Worm (Caenorhabditis elegans) whole organism, midembryonic: ENCODE measurements around the gene gpr-2.
A peak's percentile ranks its signal among the peaks of the same experiment; 100 is the strongest.
"Not testable (repeated sequence)": the region's sequence is repeated elsewhere in the genome, so short reads cannot be mapped to it uniquely, and the experiment has no call there.

Experiments
- T22C8.4 ChIP-seq: fragments of 200-800 bp; sonication (Bioruptor generic); IDR thresholded peaks from 2 replicates; pipeline ENCODE4 v1.3.6; 2022; ENCODE audit warnings: missing genetic modification characterization, missing compliant biosample characterization
- cog-1 ChIP-seq: sonication (generic microtip); optimal IDR thresholded peaks from 2 replicates; lab custom pipeline; 2016; ENCODE audit warnings: missing genetic modification characterization, missing compliant biosample characterization
- flt-1 ChIP-seq: fragments of 200-800 bp; sonication (Bioruptor generic); IDR thresholded peaks from 2 replicates; pipeline ENCODE4 v1.3.6; 2022; ENCODE audit warnings: missing genetic modification characterization, missing compliant biosample characterization
- klf-2 ChIP-seq: fragments of 200-800 bp; sonication (Bioruptor generic); conservative IDR thresholded peaks from 2 replicates; pipeline ENCODE4 v1.3.6; 2022; ENCODE audit warnings: missing genetic modification reagents, missing genetic modification characterization, missing compliant biosample characterization
- med-1 ChIP-seq: sonication (generic microtip); optimal IDR thresholded peaks from 2 replicates; lab custom pipeline; 2017; ENCODE audit warnings: missing genetic modification characterization, mild to moderate bottlenecking, missing compliant biosample characterization, antibody characterized with exemption, missing genetic modification reagents; ENCODE audit not compliant: insufficient read depth
- ref-1 ChIP-seq: fragments of 200-800 bp; sonication (Bioruptor generic); conservative IDR thresholded peaks from 2 replicates; pipeline ENCODE4 v1.3.6; 2022; ENCODE audit warnings: missing genetic modification reagents, missing genetic modification characterization, missing compliant biosample characterization
- tab-1 ChIP-seq: fragments of 200-800 bp; sonication (Bioruptor generic); IDR thresholded peaks from 2 replicates; pipeline ENCODE4 v1.3.6; 2022; ENCODE audit warnings: missing genetic modification characterization, missing compliant biosample characterization
- ztf-23 ChIP-seq: fragments of 200-800 bp; sonication (Bioruptor generic); IDR thresholded peaks from 2 replicates; pipeline ENCODE4 v1.3.6; 2022; ENCODE audit warnings: missing genetic modification reagents, missing genetic modification characterization, missing compliant biosample characterization
- ztf-29 ChIP-seq: fragments of 200-800 bp; sonication (Bioruptor generic); IDR thresholded peaks from 2 replicates; pipeline ENCODE4 v1.3.6; 2022; ENCODE audit warnings: missing genetic modification reagents, missing genetic modification characterization, missing compliant biosample characterization

The gpr-2 gene

DNA sequence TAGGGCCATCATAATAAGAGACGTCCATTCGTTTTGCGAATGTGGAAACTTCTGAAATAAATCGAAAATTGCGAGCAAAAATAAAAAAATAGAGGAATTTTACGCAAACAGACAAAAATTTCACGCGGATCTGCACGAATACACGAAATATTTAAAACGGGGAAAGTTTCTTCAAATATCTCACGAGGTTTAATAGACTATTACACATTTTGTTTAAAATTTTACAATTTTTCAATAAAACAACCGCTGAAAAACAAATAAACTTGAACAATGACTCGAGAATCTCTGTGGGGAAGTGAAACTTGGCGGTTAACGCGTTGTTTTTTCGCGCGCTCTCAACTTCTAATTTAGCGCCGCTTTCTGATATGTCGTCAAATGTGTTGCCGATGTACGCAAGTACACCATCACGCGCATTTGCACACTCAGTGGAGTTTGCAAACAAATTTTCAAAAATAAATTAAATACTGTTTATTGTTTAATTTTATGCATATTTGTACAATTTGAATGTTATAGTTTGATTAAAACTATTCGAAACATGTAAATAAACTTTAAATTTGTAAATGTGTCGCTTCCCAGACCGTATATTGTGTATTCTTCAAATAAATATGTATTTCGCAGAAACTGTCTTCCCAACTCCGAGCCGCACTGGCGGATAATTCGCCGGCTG, at the start of gene gpr-2, which contains the start of gene rgr-1:
TSS of gene gpr-2 (minus strand) at position 51 of the 667 bp plus-strand sequence.
TSS of gene rgr-1 (plus strand) at position 617 of the 667 bp plus-strand sequence.
- TF ChIP-seq cog-1 (tag; lab: Kevin White, UChicago) (no peak), ztf-29 (GFP tag; lab: Robert Waterston, UW) (no peak), med-1 (no peak), ref-1 (GFP tag; lab: Robert Waterston, UW) (no peak), ztf-23 (GFP tag; lab: Robert Waterston, UW) (no peak), tab-1 (GFP tag; lab: Robert Waterston, UW) (no peak), klf-2 (GFP tag; lab: Robert Waterston, UW) (no peak), T22C8.4 (GFP tag; lab: Robert Waterston, UW) (no peak)

DNA sequence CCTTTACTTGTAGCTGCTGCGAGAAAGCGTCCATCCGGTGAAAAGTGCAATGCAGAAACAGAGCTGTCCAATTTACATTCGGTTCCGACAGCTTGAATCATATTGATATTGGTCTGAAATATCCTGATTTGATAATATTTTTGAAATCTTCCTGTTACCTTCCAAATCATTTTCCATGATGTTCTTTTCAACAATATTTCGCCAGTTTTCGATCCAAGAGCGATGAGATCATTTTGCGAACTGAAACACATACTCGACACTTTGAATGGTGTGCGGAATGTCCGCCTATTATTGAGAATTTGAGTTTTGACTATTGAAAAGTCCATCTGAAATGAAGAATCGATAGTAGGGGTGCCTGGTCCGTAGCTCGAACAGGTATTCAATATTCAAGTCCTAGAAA, 48.2 kb upstream of the gpr-2 start, which contains the start of gene emb-30:
TSS of gene emb-30 (minus strand) at position 328 of the 400 bp plus-strand sequence.
- no peak for TF ChIP-seq ztf-29 (GFP tag; lab: Robert Waterston, UW)
- 0 out of 2 replicates have a peak, but pooled peaks have one; percentile 13 for TF ChIP-seq flt-1

DNA sequence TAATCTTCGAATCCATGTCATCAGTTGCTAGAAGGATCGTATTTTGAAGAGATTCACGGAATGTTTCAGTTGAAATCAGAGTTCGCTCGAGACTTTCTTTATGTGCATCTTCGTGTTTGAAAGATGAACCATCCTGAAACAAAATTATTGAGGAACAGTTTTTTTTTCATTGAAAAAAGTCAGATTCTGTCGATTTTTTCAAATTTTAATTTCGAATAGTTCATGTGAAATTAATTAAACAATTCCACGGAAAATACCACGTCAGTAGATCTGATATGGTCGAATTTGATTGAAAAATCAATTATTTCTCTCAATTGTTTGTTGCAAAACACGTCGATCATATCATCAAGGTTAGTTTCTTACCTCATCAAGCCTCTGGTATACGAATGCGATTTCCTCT, 46.4 kb upstream of the gpr-2 start, which contains the start of gene F54C8.1:
TSS of gene F54C8.1 (plus strand) at position 301 of the 400 bp plus-strand sequence.
- no peak for TF ChIP-seq ztf-29 (GFP tag; lab: Robert Waterston, UW)
- TF ChIP-seq ref-1 (GFP tag; lab: Robert Waterston, UW), result no peak
- no peak for TF ChIP-seq T22C8.4 (GFP tag; lab: Robert Waterston, UW)
- TF ChIP-seq tab-1 (GFP tag; lab: Robert Waterston, UW), result no peak
- no peak for TF ChIP-seq klf-2 (GFP tag; lab: Robert Waterston, UW)
- TF ChIP-seq cog-1 (tag; lab: Kevin White, UChicago), result no peak
- no peak for TF ChIP-seq ztf-23 (GFP tag; lab: Robert Waterston, UW)
- no peak for TF ChIP-seq flt-1
- no peak for TF ChIP-seq med-1

DNA sequence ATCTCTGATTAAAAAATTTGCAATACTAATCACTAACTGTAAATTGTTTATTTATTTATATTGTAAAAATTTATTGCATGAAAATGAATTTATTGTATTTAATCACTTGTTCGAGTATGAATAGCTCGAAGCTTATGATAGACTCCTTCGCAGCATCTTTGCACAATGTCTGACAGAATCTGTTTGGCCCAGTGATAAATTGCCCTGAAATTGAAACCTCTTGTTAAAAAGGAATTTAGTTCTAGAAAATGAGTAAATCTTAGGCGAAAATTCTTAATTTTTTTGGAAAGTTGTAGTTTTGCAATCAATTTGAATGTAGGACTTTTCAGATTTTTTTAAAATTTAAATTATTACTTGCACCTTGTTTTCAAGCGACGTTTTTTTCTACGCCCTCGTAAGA, 42.0 kb upstream of the gpr-2 start:
- TF ChIP-seq tab-1 (GFP tag; lab: Robert Waterston, UW), result no peak

DNA sequence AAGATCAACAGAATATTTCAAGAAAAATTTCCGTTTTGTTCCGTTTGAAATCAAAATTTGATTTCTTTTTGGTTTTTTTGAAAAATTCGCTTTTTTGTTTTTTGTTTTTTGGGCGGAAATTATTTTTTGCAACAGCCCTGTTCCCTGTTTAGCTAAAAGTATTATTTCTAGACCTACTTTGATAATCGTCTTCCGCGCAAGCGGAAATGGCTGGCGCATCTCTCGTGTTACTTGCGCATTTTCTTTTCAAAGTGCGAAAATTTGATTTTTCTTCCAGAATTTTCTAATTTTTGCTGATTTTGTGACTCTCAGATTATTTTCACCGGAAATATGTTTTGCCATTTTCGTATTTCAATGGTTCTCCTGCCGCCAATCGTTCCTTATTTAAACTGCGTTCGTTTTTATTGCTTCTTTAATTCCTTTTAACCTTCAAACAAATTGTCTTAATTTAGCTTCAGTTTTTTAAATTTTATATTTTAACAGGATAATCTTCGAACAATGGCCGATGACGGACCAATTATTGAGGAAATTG, 40.7 kb upstream of the gpr-2 start, which contains the start of gene cpar-1:
TSS of gene cpar-1 (plus strand) at position 482 of the 532 bp plus-strand sequence.
- TF ChIP-seq klf-2 (GFP tag; lab: Robert Waterston, UW) (no peak), med-1 (no peak), cog-1 (tag; lab: Kevin White, UChicago) (no peak), T22C8.4 (GFP tag; lab: Robert Waterston, UW) (no peak), flt-1 (no peak), ztf-29 (GFP tag; lab: Robert Waterston, UW) (no peak), ztf-23 (GFP tag; lab: Robert Waterston, UW) (no peak), ref-1 (GFP tag; lab: Robert Waterston, UW) (no peak), tab-1 (GFP tag; lab: Robert Waterston, UW) (no peak)

DNA sequence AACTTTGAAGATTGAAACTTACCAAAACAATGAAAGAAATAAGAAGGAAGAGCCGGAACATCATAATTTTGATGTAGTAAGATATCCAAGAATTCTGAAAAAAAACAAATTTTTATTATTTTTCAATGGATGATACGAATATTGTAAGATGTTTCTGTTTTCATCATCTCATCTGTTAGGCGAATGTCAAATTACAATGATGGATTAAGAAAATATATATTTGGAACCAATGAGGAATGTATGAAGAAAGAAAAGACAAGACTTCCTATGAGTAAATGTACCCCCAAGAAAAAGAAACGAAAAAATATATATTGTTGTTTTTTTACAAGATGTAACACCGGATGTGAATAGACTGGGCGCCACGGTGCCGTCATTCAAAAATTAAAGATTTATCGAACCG, 33.3 kb upstream of the gpr-2 start, which contains the start of gene T26G10.5:
TSS of gene T26G10.5 (minus strand) at position 101 of the 400 bp plus-strand sequence.
- TF ChIP-seq cog-1 (tag; lab: Kevin White, UChicago) (no peak), flt-1 (no peak), klf-2 (GFP tag; lab: Robert Waterston, UW) (no peak), ref-1 (GFP tag; lab: Robert Waterston, UW) (no peak), ztf-29 (GFP tag; lab: Robert Waterston, UW) (no peak), ztf-23 (GFP tag; lab: Robert Waterston, UW) (no peak), med-1 (no peak), T22C8.4 (GFP tag; lab: Robert Waterston, UW) (no peak), tab-1 (GFP tag; lab: Robert Waterston, UW) (no peak)

DNA sequence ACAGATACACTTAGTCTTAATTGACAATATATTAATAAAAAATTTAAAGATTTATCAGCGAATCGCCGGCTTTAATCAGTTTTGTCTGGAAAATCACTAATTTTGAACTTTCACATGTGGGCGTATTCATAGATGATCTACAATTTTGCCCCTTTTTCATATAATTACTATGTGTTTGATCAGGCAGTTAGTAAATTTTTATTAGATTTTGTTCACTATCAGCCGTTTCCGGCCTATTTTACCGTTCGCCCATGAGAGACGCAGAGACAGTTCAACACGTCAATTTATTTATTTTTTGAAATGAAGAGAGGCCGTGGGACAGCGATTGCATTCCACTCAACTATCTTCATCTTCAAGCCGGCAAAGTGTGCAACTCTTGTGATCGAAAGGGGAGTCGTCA, 27.3 kb upstream of the gpr-2 start, which contains the start of gene T26G10.4:
TSS of gene T26G10.4 (plus strand) at position 301 of the 400 bp plus-strand sequence.
- not testable (repeated sequence) for TF ChIP-seq ztf-29, ref-1, tab-1 (GFP tag; lab: Robert Waterston, UW)

DNA sequence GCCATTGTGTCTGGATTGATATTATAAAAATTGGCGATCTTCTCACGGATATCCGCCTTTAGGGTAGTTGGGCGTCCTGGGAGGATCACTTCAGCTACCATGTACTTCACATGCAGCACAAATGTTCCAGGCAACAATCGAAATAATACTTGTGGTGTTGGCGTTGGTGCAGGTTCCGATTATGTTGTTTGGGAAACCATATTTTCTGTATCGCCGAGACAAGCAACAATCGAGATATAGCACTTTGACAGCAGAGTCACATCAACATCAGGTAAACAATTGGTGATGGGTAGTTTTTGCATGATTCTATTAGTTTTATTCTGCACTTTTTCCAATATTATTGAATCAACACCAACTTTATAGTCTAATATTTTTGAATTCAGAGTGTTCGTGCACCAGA, 20.4 kb upstream of the gpr-2 start, which contains the start of gene T26G10.3:
TSS of gene T26G10.3 (minus strand) at position 101 of the 400 bp plus-strand sequence.
- TF ChIP-seq ref-1 (GFP tag; lab: Robert Waterston, UW) (no peak), tab-1 (GFP tag; lab: Robert Waterston, UW) (no peak), klf-2 (GFP tag; lab: Robert Waterston, UW) (no peak), ztf-29 (GFP tag; lab: Robert Waterston, UW) (no peak), med-1 (no peak), T22C8.4 (GFP tag; lab: Robert Waterston, UW) (no peak), cog-1 (tag; lab: Kevin White, UChicago) (no peak)

DNA sequence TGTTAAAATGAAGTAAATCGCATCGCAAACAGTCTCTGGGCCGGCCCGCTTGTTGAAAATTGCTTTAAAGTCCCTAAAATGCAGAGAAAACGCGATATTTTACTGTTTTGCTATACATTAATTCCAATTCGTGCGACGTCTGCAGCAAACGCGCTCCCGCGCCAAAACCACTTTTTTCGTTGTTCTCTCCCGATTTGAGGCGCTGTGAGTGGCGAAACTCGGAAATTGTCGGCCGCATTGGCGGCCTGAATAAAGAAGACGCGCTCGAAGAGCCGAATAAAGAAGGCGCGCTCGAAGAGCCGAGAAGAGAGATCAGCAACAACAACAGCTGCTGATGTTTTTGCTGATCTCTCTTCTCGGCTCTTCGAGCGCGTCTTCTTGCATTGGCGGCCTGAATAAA, 15.3 kb upstream of the gpr-2 start:
- TF ChIP-seq tab-1 (GFP tag; lab: Robert Waterston, UW), result 0 out of 2 replicates have a peak, but pooled peaks have one; percentile 45

DNA sequence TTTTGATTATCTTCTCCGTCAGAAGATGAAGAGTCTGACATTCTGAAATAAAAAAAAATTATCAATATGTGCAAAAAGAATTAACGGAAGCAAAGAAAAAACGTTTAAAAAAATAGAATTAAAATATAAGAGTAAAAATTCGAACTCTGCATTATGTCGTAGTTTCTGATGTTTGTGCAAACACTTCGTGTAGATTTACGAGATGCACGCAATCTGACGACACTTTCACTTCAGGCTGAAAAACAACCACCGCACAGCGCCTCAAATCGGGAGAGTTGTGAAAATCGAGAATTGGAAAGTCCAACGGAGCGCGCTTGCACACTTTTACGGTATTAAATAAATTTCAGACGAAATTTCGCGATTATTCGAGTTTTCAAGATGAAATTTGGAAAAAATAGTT, 13.6 kb upstream of the gpr-2 start, which contains the start of gene T26G10.1:
TSS of gene T26G10.1 (minus strand) at position 42 of the 400 bp plus-strand sequence.
- peak; percentile 47; the same call in 1 of the 2 replicates for TF ChIP-seq ztf-23 (GFP tag; lab: Robert Waterston, UW)
- no peak for TF ChIP-seq ztf-29 (GFP tag; lab: Robert Waterston, UW)
